Fruit fly (Drosophila melanogaster) whole organism, wandering third instar larva: Measurements from ENCODE around the gene CG14913.

Experiments used
- CG32264 ChIP-seq: fragments of 200-800 bp; sonication (Bioruptor generic); optimal IDR thresholded peaks from 2 replicates; lab custom pipeline; 2016; ENCODE audit warnings: missing biosample characterization, missing genetic modification characterization
- CG9705 ChIP-seq: fragments of 200-800 bp; sonication (Bioruptor generic); optimal IDR thresholded peaks from 2 replicates; lab custom pipeline; 2018; ENCODE audit warnings: missing biosample characterization, mild to moderate bottlenecking, missing genetic modification characterization
- CrebA ChIP-seq: fragments of 200-800 bp; sonication (Bioruptor generic); optimal IDR thresholded peaks from 2 replicates; lab custom pipeline; 2016; ENCODE audit warnings: missing biosample characterization, mild to moderate bottlenecking, missing genetic modification characterization, borderline replicate concordance
- Dfd ChIP-seq: fragments of >200 bp; optimal IDR thresholded peaks from 2 replicates; lab custom pipeline; 2017; ENCODE audit warnings: missing biosample characterization, missing genetic modification characterization
- Dif ChIP-seq: fragments of 200-275, 200-300 bp; sonication (Bioruptor generic); optimal IDR thresholded peaks from 2 replicates; lab custom pipeline; 2018; ENCODE audit warnings: missing biosample characterization, missing genetic modification characterization; ENCODE audit not compliant: partially characterized antibody
- GATAd ChIP-seq: sonication (Bioruptor generic); optimal IDR thresholded peaks from 2 replicates; lab custom pipeline; 2016; ENCODE audit warnings: missing biosample characterization, missing genetic modification characterization
- HLH106 ChIP-seq: fragments of 200-800 bp; optimal IDR thresholded peaks from 3 replicates; lab custom pipeline; 2019; ENCODE audit warnings: missing biosample characterization, mild to moderate bottlenecking, missing genetic modification characterization, moderate library complexity
- Hnf4 ChIP-seq: fragments of 200-800 bp; sonication (Bioruptor generic); optimal IDR thresholded peaks from 2 replicates; lab custom pipeline; 2016; ENCODE audit warnings: missing biosample characterization, mild to moderate bottlenecking, missing genetic modification characterization
- Hr78 ChIP-seq: fragments of >200 bp; optimal IDR thresholded peaks from 2 replicates; lab custom pipeline; 2017; ENCODE audit warnings: missing biosample characterization, missing genetic modification characterization
- Hr83 ChIP-seq: fragments of 200-300 bp; sonication (Bioruptor generic); optimal IDR thresholded peaks from 2 replicates; lab custom pipeline; 2016; ENCODE audit warnings: missing biosample characterization, mild to moderate bottlenecking, missing genetic modification characterization, moderate library complexity; ENCODE audit not compliant: poor library complexity, severe bottlenecking
- Jra ChIP-seq: sonication (Bioruptor generic); optimal IDR thresholded peaks from 2 replicates; lab custom pipeline; 2016; ENCODE audit warnings: missing biosample characterization, missing genetic modification characterization
- Mio ChIP-seq: sonication (Bioruptor generic); optimal IDR thresholded peaks from 2 replicates; lab custom pipeline; 2016; ENCODE audit warnings: missing biosample characterization, missing genetic modification characterization
- Myc ChIP-seq: fragments of >200 bp; optimal IDR thresholded peaks from 2 replicates; lab custom pipeline; 2017
- N ChIP-seq: fragments of >200 bp; optimal IDR thresholded peaks from 2 replicates; lab custom pipeline; 2018; ENCODE audit warnings: missing biosample characterization, missing external identifiers, missing genetic modification characterization
- OdsH ChIP-seq: fragments of 200-800 bp; sonication (Bioruptor generic); optimal IDR thresholded peaks from 2 replicates; lab custom pipeline; 2016; ENCODE audit warnings: missing biosample characterization, mild to moderate bottlenecking, missing genetic modification characterization
- Rel ChIP-seq, 2 experiments: fragments of 200-800 bp; sonication (Bioruptor generic) in 1 of 2; optimal IDR thresholded peaks; 2 replicates in 1 of 2; 3 replicates in 1 of 2; lab custom pipeline; 2016 to 2019; ENCODE audit warnings: mild to moderate bottlenecking in 2 of 2, missing biosample characterization in 2 of 2, missing genetic modification characterization in 2 of 2, moderate library complexity in 1 of 2
- Sp1 ChIP-seq: fragments of 200-800 bp; sonication (Bioruptor generic); optimal IDR thresholded peaks from 3 replicates; lab custom pipeline; 2019; ENCODE audit warnings: missing biosample characterization, mild to moderate bottlenecking, missing genetic modification characterization, moderate library complexity
- Vsx2 ChIP-seq: fragments of 200-300, 225-300 bp; sonication (Bioruptor generic); optimal IDR thresholded peaks from 2 replicates; lab custom pipeline; 2018; ENCODE audit warnings: missing biosample characterization, missing genetic modification characterization; ENCODE audit not compliant: partially characterized antibody
- br ChIP-seq: fragments of 200-800 bp; sonication (Bioruptor generic); optimal IDR thresholded peaks from 2 replicates; lab custom pipeline; 2016; ENCODE audit warnings: missing biosample characterization, missing genetic modification characterization
- brk ChIP-seq: fragments of 200-800 bp; sonication (Bioruptor generic); optimal IDR thresholded peaks from 2 replicates; lab custom pipeline; 2016; ENCODE audit warnings: missing biosample characterization, mild to moderate bottlenecking, missing genetic modification characterization
- dl ChIP-seq, 2 experiments: fragments of 175-275, 200-275 bp in 1 of 2; fragments of 200-275 bp in 1 of 2; sonication (Bioruptor generic); optimal IDR thresholded peaks; lab custom pipeline; 2018; ENCODE audit warnings: mild to moderate bottlenecking in 2 of 2, missing biosample characterization in 2 of 2, missing genetic modification characterization in 2 of 2, moderate library complexity in 2 of 2; ENCODE audit not compliant: partially characterized antibody in 2 of 2, insufficient read depth in 1 of 2
- dmrt93B ChIP-seq: fragments of 200-800 bp; sonication (Bioruptor generic); optimal IDR thresholded peaks from 2 replicates; lab custom pipeline; 2018; ENCODE audit warnings: missing biosample characterization, mild to moderate bottlenecking, missing genetic modification characterization
- dsf ChIP-seq: sonication (Bioruptor generic); optimal IDR thresholded peaks from 2 replicates; lab custom pipeline; 2016; ENCODE audit warnings: missing biosample characterization, missing genetic modification characterization, borderline replicate concordance
- ey ChIP-seq: fragments of 200-800 bp; sonication (Bioruptor generic); optimal IDR thresholded peaks from 2 replicates; lab custom pipeline; 2016; ENCODE audit warnings: missing biosample characterization, missing genetic modification characterization
- foxo ChIP-seq, 2 experiments: fragments of 200-800 bp; sonication (Bioruptor generic); optimal IDR thresholded peaks; 2 replicates in 1 of 2; 3 replicates in 1 of 2; lab custom pipeline; 2016 to 2017; ENCODE audit warnings: missing biosample characterization in 2 of 2, missing genetic modification characterization in 2 of 2
- fru ChIP-seq: fragments of 200-800 bp; sonication (Bioruptor generic); optimal IDR thresholded peaks from 3 replicates; lab custom pipeline; 2016; ENCODE audit warnings: missing biosample characterization, mild to moderate bottlenecking, missing genetic modification characterization
- h ChIP-seq: fragments of 200-800 bp; sonication (Bioruptor generic); optimal IDR thresholded peaks from 3 replicates; lab custom pipeline; 2016; ENCODE audit warnings: missing biosample characterization, mild to moderate bottlenecking, missing genetic modification characterization
- jim ChIP-seq: fragments of 175-275, 200-325 bp; sonication (Bioruptor generic); optimal IDR thresholded peaks from 2 replicates; lab custom pipeline; 2016; ENCODE audit warnings: missing biosample characterization, mild to moderate bottlenecking, missing genetic modification characterization
- lola ChIP-seq: fragments of >200 bp; optimal IDR thresholded peaks from 2 replicates; lab custom pipeline; 2017; ENCODE audit warnings: missing biosample characterization, missing genetic modification characterization
- pan ChIP-seq: fragments of >200 bp; optimal IDR thresholded peaks from 2 replicates; lab custom pipeline; 2017
- psq ChIP-seq: fragments of 200-800 bp; sonication (Bioruptor generic); optimal IDR thresholded peaks from 3 replicates; lab custom pipeline; 2017; ENCODE audit warnings: missing biosample characterization, mild to moderate bottlenecking, missing genetic modification characterization, moderate library complexity
- rgr ChIP-seq: fragments of 200-800 bp; sonication (Bioruptor generic); optimal IDR thresholded peaks from 3 replicates; lab custom pipeline; 2016; ENCODE audit warnings: missing biosample characterization, mild to moderate bottlenecking, missing genetic modification characterization
- sage ChIP-seq: fragments of 200-800 bp; sonication (Bioruptor generic); optimal IDR thresholded peaks from 2 replicates; lab custom pipeline; 2016; ENCODE audit warnings: missing biosample characterization, mild to moderate bottlenecking, missing genetic modification characterization
- sv ChIP-seq: fragments of 200-800 bp; sonication (Bioruptor generic); optimal IDR thresholded peaks from 3 replicates; lab custom pipeline; 2016; ENCODE audit warnings: missing biosample characterization, missing genetic modification characterization
- tai ChIP-seq: sonication (Bioruptor generic); optimal IDR thresholded peaks from 2 replicates; lab custom pipeline; 2016; ENCODE audit warnings: missing biosample characterization, missing genetic modification characterization
- usp ChIP-seq: fragments of >200 bp; optimal IDR thresholded peaks from 2 replicates; lab custom pipeline; 2017; ENCODE audit warnings: missing biosample characterization, missing genetic modification characterization
- woc ChIP-seq: sonication (Bioruptor generic); optimal IDR thresholded peaks from 2 replicates; lab custom pipeline; 2016; ENCODE audit warnings: missing biosample characterization, mild to moderate bottlenecking, missing genetic modification characterization

The CG14913 gene

DNA sequence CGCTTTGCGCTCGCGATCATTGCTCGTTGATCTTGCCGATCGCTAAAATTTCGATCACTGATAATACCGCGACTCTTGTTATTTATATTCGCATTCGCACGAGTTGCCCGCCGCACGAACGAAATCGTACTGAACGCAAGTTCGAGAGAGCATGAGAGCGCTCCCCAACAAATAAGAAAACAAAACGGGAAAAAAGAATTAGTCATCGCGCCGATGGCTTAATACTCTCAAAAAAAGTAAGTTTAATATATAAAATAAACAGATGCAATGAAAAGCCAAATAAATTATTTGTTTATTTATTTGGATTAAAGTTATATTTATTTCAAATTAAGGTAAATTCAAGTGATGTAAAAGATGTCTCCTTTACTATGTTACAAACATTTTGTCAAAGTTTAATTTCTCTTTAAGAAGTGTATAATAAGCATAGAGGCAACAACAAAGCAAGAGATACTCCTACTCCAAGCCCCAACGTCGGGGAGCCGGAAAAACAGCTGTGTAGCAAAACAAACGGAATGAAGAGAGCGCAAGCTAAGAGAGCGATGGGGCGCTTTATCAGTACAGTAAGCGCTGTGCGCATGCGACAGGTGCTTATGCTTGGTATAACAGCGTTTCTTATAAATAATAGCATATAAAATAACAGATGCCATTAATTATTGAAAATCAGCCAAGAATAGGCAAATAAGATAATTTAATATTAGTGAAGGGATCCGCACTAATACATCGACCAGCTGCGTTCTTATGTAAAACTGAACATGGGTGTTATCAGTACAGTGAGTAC is 40.7 kb downstream of the CG14913 start:
- TF ChIP-seq Hnf4 (peak; percentile 52), pan (lab: Kevin White, UChicago) (no peak), foxo (GFP tag; optimal IDR thresholded peaks at IDR 0.05; lab: Kevin White, UChicago) (peak in 1 of 2 experiments; percentile 81), Sp1 (GFP tag; lab: Kevin White, UChicago) (peak; percentile 83), tai (GFP tag; lab: Kevin White, UChicago) (peak; percentile 66), Myc (lab: Kevin White, UChicago) (no peak), Hr83 (GFP tag; lab: Kevin White, UChicago) (peak; percentile 40), dl (GFP tag; optimal IDR thresholded peaks at IDR 0.05; lab: Kevin White, UChicago; ENCODE audit: insufficient read depth in 1 of 2, partially characterized antibody in 2 of 2) (peak; percentile 46 to 50), br (GFP tag; lab: Kevin White, UChicago) (peak; percentile 64), rgr (peak; percentile 67), Rel (GFP tag; optimal IDR thresholded peaks at IDR 0.05; lab: Kevin White, UChicago) (peak; percentile 14), Rel (tag; optimal IDR thresholded peaks at IDR 0.05; lab: Kevin White, UChicago) (no peak), sv (GFP tag; lab: Kevin White, UChicago) (peak; percentile 81), sage (GFP tag; lab: Kevin White, UChicago) (peak; percentile 17), N (GFP tag; lab: Kevin White, UChicago) (no peak), brk (GFP tag; lab: Kevin White, UChicago) (peak; percentile 61), CG9705 (peak; percentile 12), Dif (GFP tag; lab: Kevin White, UChicago) (peak; percentile 62), jim (GFP tag; lab: Kevin White, UChicago) (no peak), Jra (GFP tag; lab: Kevin White, UChicago) (no peak), dsf (peak; percentile 47), HLH106 (tag; lab: Kevin White, UChicago) (peak; percentile 76), CrebA (GFP tag; lab: Kevin White, UChicago) (no peak), fru (GFP tag; lab: Kevin White, UChicago) (peak; percentile 89), Dfd (no peak), h (peak; percentile 75), lola (no peak), psq (GFP tag; lab: Kevin White, UChicago) (peak; percentile 83), woc (GFP tag; lab: Kevin White, UChicago) (peak; percentile 89), dmrt93B (GFP tag; lab: Kevin White, UChicago) (peak; percentile 45), Hr78 (GFP tag; lab: Kevin White, UChicago) (no peak), usp (no peak), OdsH (GFP tag; lab: Kevin White, UChicago) (peak; percentile 66), ey (GFP tag; lab: Kevin White, UChicago) (peak; percentile 75)

DNA sequence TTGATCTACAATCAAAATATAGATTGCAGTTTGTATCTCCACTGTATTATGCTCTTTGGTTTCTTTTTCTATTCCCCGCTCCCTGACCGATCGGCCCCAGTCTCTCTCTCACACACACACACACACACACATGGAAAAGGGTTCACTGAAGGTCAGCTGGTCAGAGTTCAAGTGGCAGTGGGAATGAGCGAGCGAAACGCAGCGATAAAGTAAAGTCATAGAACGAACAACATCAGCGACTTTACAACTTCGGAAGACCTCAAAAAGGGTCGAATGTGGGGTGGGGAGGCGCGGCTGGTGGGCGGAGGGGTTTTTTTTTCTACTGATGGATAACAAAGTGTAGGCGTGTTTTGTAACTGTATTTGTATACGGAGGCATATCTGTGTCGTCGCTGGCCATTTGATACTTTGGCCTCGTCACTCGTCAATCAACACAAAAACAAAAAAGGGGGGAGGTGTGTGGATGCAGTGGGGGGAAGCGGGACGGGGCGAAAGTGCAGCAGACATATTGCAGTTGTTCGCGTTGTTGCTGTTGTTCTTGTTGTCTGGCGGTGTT is 41.4 kb downstream of the CG14913 start:
- TF ChIP-seq Hr83 (GFP tag; lab: Kevin White, UChicago) (no peak), Dif (GFP tag; lab: Kevin White, UChicago) (no peak), Jra (GFP tag; lab: Kevin White, UChicago) (no peak), usp (no peak), Sp1 (GFP tag; lab: Kevin White, UChicago) (no peak), lola (no peak), dsf (no peak), woc (GFP tag; lab: Kevin White, UChicago) (no peak), sage (GFP tag; lab: Kevin White, UChicago) (no peak), br (GFP tag; lab: Kevin White, UChicago) (no peak), sv (GFP tag; lab: Kevin White, UChicago) (peak; percentile 11), brk (GFP tag; lab: Kevin White, UChicago) (no peak), CrebA (GFP tag; lab: Kevin White, UChicago) (no peak), fru (GFP tag; lab: Kevin White, UChicago) (no peak), dl (GFP tag; optimal IDR thresholded peaks at IDR 0.05; lab: Kevin White, UChicago; ENCODE audit: insufficient read depth in 1 of 2, partially characterized antibody in 2 of 2) (no peak), CG32264 (no peak), Dfd (peak; percentile 32), GATAd (GFP tag; lab: Kevin White, UChicago) (no peak), foxo (GFP tag; optimal IDR thresholded peaks at IDR 0.05; lab: Kevin White, UChicago) (no peak), Hnf4 (no peak), pan (lab: Kevin White, UChicago) (no peak), jim (GFP tag; lab: Kevin White, UChicago) (no peak), N (GFP tag; lab: Kevin White, UChicago) (no peak), Hr78 (GFP tag; lab: Kevin White, UChicago) (no peak), HLH106 (tag; lab: Kevin White, UChicago) (no peak), Vsx2 (no peak), Myc (lab: Kevin White, UChicago) (no peak), dmrt93B (GFP tag; lab: Kevin White, UChicago) (no peak), rgr (peak; percentile 28), Mio (GFP tag; lab: Kevin White, UChicago) (no peak), ey (GFP tag; lab: Kevin White, UChicago) (peak; percentile 52)
